Fruit fly (Drosophila melanogaster): ENCODE results near the gene nau.

The nau gene

dm6 chr3R:23666672-23667211 lies 51.4 kb downstream of the nau start:
- TF ChIP-seq CG10669 (GFP tag; optimal IDR thresholded peaks at IDR 0.05): no peak
- TF ChIP-seq Eip78C (GFP tag): peak; percentile 38

dm6 chr3R:23664437-23664836 lies 53.7 kb downstream of the nau start:
- TF ChIP-seq Sox14 (GFP tag; optimal IDR thresholded peaks at IDR 0.05) (no peak), CG11902 (GFP tag; optimal IDR thresholded peaks at IDR 0.05) (no peak), Eip78C (GFP tag) (peak; percentile 38)
